Fruit fly (Drosophila melanogaster): ENCODE results near the gene eIF4H1.

The eIF4H1 gene

DNA sequence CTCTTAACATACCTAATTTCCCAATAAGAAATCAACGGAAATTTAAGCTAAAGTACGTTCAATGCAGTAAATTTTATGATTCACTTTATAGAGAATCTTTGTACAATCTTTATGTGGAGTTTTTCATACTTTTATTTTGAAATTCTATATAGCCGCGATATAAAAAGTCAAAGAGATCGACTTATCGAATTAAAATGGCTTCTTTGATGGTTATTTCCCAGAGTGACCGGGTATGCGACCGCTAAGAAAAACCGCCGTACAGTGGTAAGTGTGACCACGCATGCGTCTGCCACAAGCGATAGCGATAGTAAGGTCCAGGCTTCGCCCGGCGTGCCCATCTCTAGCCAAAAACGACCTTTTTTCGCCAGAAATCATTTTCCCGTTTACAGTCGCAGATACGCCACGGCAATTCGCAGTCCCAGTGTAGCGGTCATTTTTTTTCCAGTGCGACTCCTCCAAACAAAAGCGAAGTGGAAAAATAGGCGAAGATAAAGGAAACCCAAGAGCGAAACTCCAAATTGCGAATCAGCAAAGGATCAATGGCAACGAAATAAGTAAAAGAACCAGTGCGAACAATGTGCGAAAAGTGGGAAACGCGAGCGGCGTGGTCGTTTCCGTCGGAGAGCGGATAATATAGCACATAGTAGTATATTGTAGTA, 25.9 kb upstream of the eIF4H1 start, which contains the start of gene hang (continued):
- TF ChIP-seq az2 (GFP tag; optimal IDR thresholded peaks at IDR 0.05) (no peak), amos (GFP tag; IDR thresholded peaks at IDR 0.05; ENCODE audit: partially characterized antibody) (peak; percentile 91), Dip3 (GFP tag; optimal IDR thresholded peaks at IDR 0.05) (no peak), Fer2 (tag; optimal IDR thresholded peaks at IDR 0.05) (no peak), chif (GFP tag; optimal IDR thresholded peaks at IDR 0.05) (no peak), z (GFP tag; IDR thresholded peaks at IDR 0.05) (no peak), Sry-δ (GFP tag; optimal IDR thresholded peaks at IDR 0.05) (peak; percentile 95), slou (GFP tag; optimal IDR thresholded peaks at IDR 0.05) (no peak), CG31388 (GFP tag; optimal IDR thresholded peaks at IDR 0.05) (no peak), CG10321 (GFP tag; IDR thresholded peaks at IDR 0.05) (no peak), CG33213 (GFP tag; optimal IDR thresholded peaks at IDR 0.05) (peak; percentile 62), slp2 (GFP tag; optimal IDR thresholded peaks at IDR 0.05) (no peak), CG11456 (GFP tag; IDR thresholded peaks at IDR 0.05) (peak; percentile 70), trem (tag; optimal IDR thresholded peaks at IDR 0.05) (peak; percentile 37), abd-A (tag; optimal IDR thresholded peaks at IDR 0.05) (no peak), sna (GFP tag; IDR thresholded peaks at IDR 0.05; ENCODE audit: partially characterized antibody) (peak; percentile 57), odd (GFP tag; optimal IDR thresholded peaks at IDR 0.05) (peak; percentile 62), Hsf (GFP tag; optimal IDR thresholded peaks at IDR 0.05) (peak; percentile 22), pnt (GFP tag; optimal IDR thresholded peaks at IDR 0.05) (no peak), nerfin-2 (GFP tag; IDR thresholded peaks at IDR 0.05; ENCODE audit: partially characterized antibody) (peak; percentile 39), ken (GFP tag; IDR thresholded peaks at IDR 0.05) (peak; percentile 45; the same call in 1 of the 3 replicates), vnd (GFP tag; IDR thresholded peaks at IDR 0.05; ENCODE audit: partially characterized antibody) (peak; percentile 58; the same call in 1 of the 3 replicates), dm (GFP tag; optimal IDR thresholded peaks at IDR 0.05) (peak; percentile 3), ranshi (GFP tag; IDR thresholded peaks at IDR 0.05) (0 out of 2 replicates have a peak, but pooled peaks have one; percentile 4), ttk (GFP tag; IDR thresholded peaks at IDR 0.05) (no peak), CG15073 (GFP tag; optimal IDR thresholded peaks at IDR 0.05) (no peak), B-H1 (GFP tag; IDR thresholded peaks at IDR 0.05) (no peak), NK7.1 (GFP tag; optimal IDR thresholded peaks at IDR 0.05) (no peak), Kr (GFP tag; optimal IDR thresholded peaks at IDR 0.05) (no peak), sisA (GFP tag; IDR thresholded peaks at IDR 0.05) (0 out of 2 replicates have a peak, but pooled peaks have one; percentile 17), Hmr (GFP tag; optimal IDR thresholded peaks at IDR 0.05) (peak; percentile 67), Lpt (GFP tag; optimal IDR thresholded peaks at IDR 0.05) (no peak), Fer3 (tag; optimal IDR thresholded peaks at IDR 0.05) (peak; percentile 21), Med (GFP tag) (peak; percentile 96), chinmo (GFP tag; IDR thresholded peaks at IDR 0.05; ENCODE audit: partially characterized antibody) (peak; percentile 42; the same call in 1 of the 4 replicates), CG11093 (GFP tag; IDR thresholded peaks at IDR 0.05) (no peak), CG6254 (GFP tag; optimal IDR thresholded peaks at IDR 0.05) (no peak), Xbp1 (GFP tag; optimal IDR thresholded peaks at IDR 0.05) (peak; percentile 23), CG8478 (optimal IDR thresholded peaks at IDR 0.05) (no peak), CG8089 (GFP tag; optimal IDR thresholded peaks at IDR 0.05) (no peak), grn (GFP tag; optimal IDR thresholded peaks at IDR 0.05) (no peak), inv (GFP tag; IDR thresholded peaks at IDR 0.05; ENCODE audit: partially characterized antibody) (peak; percentile 72), CG17385 (GFP tag; optimal IDR thresholded peaks at IDR 0.05) (peak; percentile 37), sim (GFP tag; IDR thresholded peaks at IDR 0.05) (no peak), B-H2 (GFP tag; optimal IDR thresholded peaks at IDR 0.05) (no peak), CG6813 (GFP tag; optimal IDR thresholded peaks at IDR 0.05) (no peak), ab (GFP tag; optimal IDR thresholded peaks at IDR 0.05) (no peak), schlank (tag; optimal IDR thresholded peaks at IDR 0.05) (peak; percentile 16), CG12769 (tag; optimal IDR thresholded peaks at IDR 0.05) (peak; percentile 65), bbx (GFP tag; IDR thresholded peaks at IDR 0.05; ENCODE audit: partially characterized antibody) (peak; percentile 88)
